Fruit fly (Drosophila melanogaster): ENCODE data around the gene Diap1.

dm6 chr3L:16042080-16042344 lies 8.8 kb downstream of the Diap1 start:
- no peak for TF ChIP-seq gl (tag; optimal IDR thresholded peaks at IDR 0.05)
- TF ChIP-seq CG15710 (tag; optimal IDR thresholded peaks at IDR 0.05): no peak
- TF ChIP-seq CG12605 (GFP tag; IDR thresholded peaks at IDR 0.05): no peak
- TF ChIP-seq CG9948 (tag; optimal IDR thresholded peaks at IDR 0.05): peak; percentile 8
